Worm (Caenorhabditis elegans): ENCODE results near the gene sri-70.

Gene sri-70

ce11 chrV:17296443-17296842 is 6.4 kb upstream of the sri-70 start:
- TF ChIP-seq nfya-1 (tag; optimal IDR thresholded peaks at IDR 0.05) (no peak), dmd-4 (tag; optimal IDR thresholded peaks at IDR 0.05; ENCODE audit: borderline replicate concordance) (no peak), ceh-48 (tag; optimal IDR thresholded peaks at IDR 0.05) (no peak), ama-1 (optimal IDR thresholded peaks at IDR 0.05) (no peak), syd-9 (tag; optimal IDR thresholded peaks at IDR 0.05) (no peak), hlh-30 (tag; optimal IDR thresholded peaks at IDR 0.05; ENCODE audit: insufficient read depth) (no peak), C08G9.2 (tag; optimal IDR thresholded peaks at IDR 0.05) (no peak)

DNA sequence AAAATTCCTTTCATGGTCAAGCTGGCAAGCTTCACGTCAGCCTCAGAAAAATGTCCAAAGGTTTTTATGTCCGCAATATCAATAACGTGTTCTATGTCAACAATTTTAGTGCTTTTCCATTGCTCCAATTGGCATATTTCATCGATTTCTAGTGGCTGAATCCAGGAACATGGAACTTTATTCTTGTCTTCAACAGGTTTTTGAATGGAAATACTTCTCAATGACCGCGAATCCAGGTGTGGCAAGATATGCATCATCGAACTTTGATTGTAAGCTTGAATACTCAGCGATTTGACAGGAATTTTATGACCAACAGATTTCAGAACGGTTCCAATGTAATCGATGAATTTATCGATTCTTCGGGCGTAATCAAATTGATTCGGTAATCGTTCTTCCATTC is 4.2 kb upstream of the sri-70 start:
- TF ChIP-seq pha-2 (tag; optimal IDR thresholded peaks at IDR 0.05): no peak

ce11 chrV:17301375-17301774 is 1.5 kb upstream of the sri-70 start, which contains the start of gene K10G4.5:
TSS of gene K10G4.5 (minus strand) at chrV:17301475.
- TF ChIP-seq che-1 (tag; optimal IDR thresholded peaks at IDR 0.05) (no peak), ceh-34 (tag; optimal IDR thresholded peaks at IDR 0.05) (no peak), ceh-19 (GFP tag; optimal IDR thresholded peaks at IDR 0.05) (no peak), ets-4 (tag; optimal IDR thresholded peaks at IDR 0.05) (no peak), tbx-7 (tag; optimal IDR thresholded peaks at IDR 0.05) (no peak), hlh-6 (tag; optimal IDR thresholded peaks at IDR 0.05) (no peak), hlh-15 (tag; optimal IDR thresholded peaks at IDR 0.05) (no peak), mec-3 (tag; optimal IDR thresholded peaks at IDR 0.05; ENCODE audit: borderline replicate concordance) (no peak), pax-1 (tag; optimal IDR thresholded peaks at IDR 0.05) (no peak), ztf-16 (tag; optimal IDR thresholded peaks at IDR 0.05) (no peak), ceh-9 (tag; optimal IDR thresholded peaks at IDR 0.05) (no peak), elt-4 (tag; optimal IDR thresholded peaks at IDR 0.05) (no peak), ahr-1 (tag; optimal IDR thresholded peaks at IDR 0.05) (no peak), pros-1 (tag; optimal IDR thresholded peaks at IDR 0.05) (no peak), ref-2 (tag; optimal IDR thresholded peaks at IDR 0.05) (no peak)

ce11 chrV:17303392-17303791 is 538 bp downstream of the sri-70 start:
- TF ChIP-seq pha-2 (tag; optimal IDR thresholded peaks at IDR 0.05): no peak
- TF ChIP-seq tbx-7 (tag; optimal IDR thresholded peaks at IDR 0.05): no peak
- TF ChIP-seq K02D7.2 (tag; optimal IDR thresholded peaks at IDR 0.05): no peak
- no peak for TF ChIP-seq nfya-1 (tag; optimal IDR thresholded peaks at IDR 0.05)
- TF ChIP-seq zip-5 (tag; optimal IDR thresholded peaks at IDR 0.05): no peak
- TF ChIP-seq ceh-9 (tag; optimal IDR thresholded peaks at IDR 0.05): no peak
- TF ChIP-seq ceh-14 (tag; optimal IDR thresholded peaks at IDR 0.05): no peak
- TF ChIP-seq ama-1 (optimal IDR thresholded peaks at IDR 0.05): no peak
- TF ChIP-seq ceh-30 (tag; optimal IDR thresholded peaks at IDR 0.05): no peak
- no peak for TF ChIP-seq hlh-8 (tag; optimal IDR thresholded peaks at IDR 0.05)
- no peak for TF ChIP-seq hlh-13 (GFP tag; optimal IDR thresholded peaks at IDR 0.05)

DNA sequence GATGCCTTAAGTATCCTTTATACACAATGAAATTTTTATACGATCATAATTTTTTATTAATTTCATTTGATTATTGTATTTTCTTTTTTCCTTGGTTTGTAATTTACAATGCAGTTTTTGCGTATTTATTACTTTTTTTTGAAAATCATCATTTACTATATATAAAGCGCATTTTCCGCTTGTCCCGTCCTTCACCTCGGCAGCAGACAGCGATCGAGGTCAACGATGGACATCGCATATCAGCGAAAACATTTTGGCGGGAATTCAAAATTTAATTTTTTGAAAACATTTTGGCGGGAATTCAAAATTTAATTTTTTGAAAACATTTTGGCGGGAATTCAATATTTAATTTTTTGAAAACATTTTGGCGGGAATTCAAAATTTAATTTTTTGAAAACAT is 5.1 kb downstream of the sri-70 start:
- TF ChIP-seq fkh-6 (tag; optimal IDR thresholded peaks at IDR 0.05) (no peak), dmd-4 (tag; optimal IDR thresholded peaks at IDR 0.05; ENCODE audit: borderline replicate concordance) (no peak)

DNA sequence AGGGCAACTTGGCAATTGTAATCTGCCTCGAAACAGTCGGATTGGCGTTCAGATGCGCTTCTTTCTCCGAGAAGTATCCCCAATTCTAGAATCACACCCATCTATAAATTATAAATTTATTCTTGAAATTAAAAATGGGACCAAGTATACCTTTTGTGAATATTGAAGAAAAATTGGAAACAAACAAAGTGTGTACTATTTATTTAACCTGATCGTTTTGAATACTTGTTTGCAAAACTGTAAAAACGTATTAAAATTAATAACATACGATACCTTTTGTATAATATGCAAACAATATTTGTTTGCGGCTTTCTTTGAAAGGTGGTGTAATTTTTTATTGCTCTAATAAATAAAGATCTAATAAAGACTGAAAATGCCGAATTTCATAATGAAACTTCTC is 9.5 kb downstream of the sri-70 start, which contains the start of gene Y61B8B.3:
Gene Y61B8B.3, minus strand, starts transcription at position 101 of the 400 bp plus-strand sequence.
- no peak for TF ChIP-seq pag-3 (tag; optimal IDR thresholded peaks at IDR 0.05; ENCODE audit: borderline replicate concordance)
- TF ChIP-seq fax-1 (tag; optimal IDR thresholded peaks at IDR 0.05): no peak
- TF ChIP-seq C08G9.2 (tag; optimal IDR thresholded peaks at IDR 0.05): no peak
- no peak for TF ChIP-seq sox-4 (tag; optimal IDR thresholded peaks at IDR 0.05)
- no peak for TF ChIP-seq hlh-15 (tag; optimal IDR thresholded peaks at IDR 0.05)
- TF ChIP-seq nfya-1 (tag; optimal IDR thresholded peaks at IDR 0.05): no peak
- no peak for TF ChIP-seq unc-42 (tag; optimal IDR thresholded peaks at IDR 0.05)
- TF ChIP-seq ref-2 (tag; optimal IDR thresholded peaks at IDR 0.05): no peak
- no peak for TF ChIP-seq unc-3 (GFP tag; conservative IDR thresholded peaks at IDR 0.05)
- no peak for TF ChIP-seq unc-3 (tag; optimal IDR thresholded peaks at IDR 0.05)
- no peak for TF ChIP-seq nhr-11 (tag; optimal IDR thresholded peaks at IDR 0.05)
- no peak for TF ChIP-seq ama-1 (optimal IDR thresholded peaks at IDR 0.05)
- TF ChIP-seq mec-3 (tag; optimal IDR thresholded peaks at IDR 0.05; ENCODE audit: borderline replicate concordance): no peak
- TF ChIP-seq nhr-232 (tag; optimal IDR thresholded peaks at IDR 0.05): no peak
- no peak for TF ChIP-seq eyg-1 (tag; optimal IDR thresholded peaks at IDR 0.05)
